Worm (Caenorhabditis elegans) whole organism, L3 larva: ENCODE data around the gene F01G12.18.

Experiments
- R02D3.7 ChIP-seq: fragments of 150-350 bp; optimal IDR thresholded peaks from 2 replicates; lab custom pipeline; 2014; ENCODE audit warnings: missing biosample characterization, missing genetic modification characterization
- ZK546.5 ChIP-seq: sonication (generic microtip); optimal IDR thresholded peaks from 2 replicates; lab custom pipeline; 2017; ENCODE audit warnings: missing biosample characterization, missing genetic modification characterization
- aly-2 ChIP-seq: fragments of 150-350 bp; optimal IDR thresholded peaks from 2 replicates; lab custom pipeline; 2014; ENCODE audit warnings: missing biosample characterization, missing genetic modification characterization
- ceh-16 ChIP-seq: sonication (generic microtip); optimal IDR thresholded peaks from 2 replicates; lab custom pipeline; 2017; ENCODE audit warnings: missing biosample characterization, missing genetic modification characterization
- ceh-28 ChIP-seq: fragments of 150-350 bp; optimal IDR thresholded peaks from 2 replicates; lab custom pipeline; 2014; ENCODE audit warnings: missing biosample characterization, missing genetic modification reagents, missing genetic modification characterization
- ceh-82 ChIP-seq: fragments of 150-350 bp; optimal IDR thresholded peaks from 2 replicates; lab custom pipeline; 2014; ENCODE audit warnings: missing biosample characterization, missing genetic modification characterization
- ceh-9 ChIP-seq: sonication (generic microtip); optimal IDR thresholded peaks from 2 replicates; lab custom pipeline; 2018; ENCODE audit warnings: missing biosample characterization, missing genetic modification characterization
- egl-27 ChIP-seq: sonication (generic microtip); optimal IDR thresholded peaks from 4 replicates; lab custom pipeline; 2017; ENCODE audit warnings: missing biosample characterization, missing genetic modification reagents, missing genetic modification characterization
- elt-1 ChIP-seq: fragments of 150-350 bp; optimal IDR thresholded peaks from 2 replicates; lab custom pipeline; 2014; ENCODE audit warnings: missing biosample characterization, missing genetic modification characterization
- elt-2 ChIP-seq: sonication (generic microtip); optimal IDR thresholded peaks from 2 replicates; lab custom pipeline; 2016; ENCODE audit warnings: missing genetic modification reagents, mild to moderate bottlenecking, missing genetic modification characterization, missing compliant biosample characterization
- elt-3 ChIP-seq, 3 experiments: fragments of 150-350 bp in 1 of 3; sonication (generic microtip) in 2 of 3; optimal IDR thresholded peaks; 2 replicates in 2 of 3; 4 replicates in 1 of 3; lab custom pipeline; 2014 to 2017; ENCODE audit warnings: missing biosample characterization in 3 of 3, missing genetic modification characterization in 3 of 3
- fkh-10 ChIP-seq: sonication (generic microtip); optimal IDR thresholded peaks from 2 replicates; lab custom pipeline; 2017; ENCODE audit warnings: missing biosample characterization, missing genetic modification reagents, missing genetic modification characterization
- fkh-2 ChIP-seq: fragments of 150-350 bp; optimal IDR thresholded peaks from 2 replicates; lab custom pipeline; 2014; ENCODE audit warnings: missing biosample characterization, missing genetic modification reagents, missing genetic modification characterization
- hmg-11 ChIP-seq: sonication (generic microtip); optimal IDR thresholded peaks from 2 replicates; lab custom pipeline; 2016; ENCODE audit warnings: missing genetic modification characterization, missing compliant biosample characterization
- jun-1 ChIP-seq: fragments of 150-350 bp; optimal IDR thresholded peaks from 2 replicates; lab custom pipeline; 2014; ENCODE audit warnings: missing biosample characterization, missing genetic modification reagents, missing genetic modification characterization
- lin-15B ChIP-seq: fragments of 150-350 bp; optimal IDR thresholded peaks from 2 replicates; lab custom pipeline; 2014; ENCODE audit warnings: missing biosample characterization, missing genetic modification characterization
- lin-39 ChIP-seq: fragments of 150-350 bp; optimal IDR thresholded peaks from 2 replicates; lab custom pipeline; 2018; ENCODE audit warnings: missing biosample characterization, missing genetic modification reagents, missing genetic modification characterization
- lsy-12 ChIP-seq: sonication (generic microtip); optimal IDR thresholded peaks from 2 replicates; lab custom pipeline; 2016; ENCODE audit warnings: mild to moderate bottlenecking, missing genetic modification characterization, missing compliant biosample characterization
- mdl-1 ChIP-seq: fragments of 150-350 bp; optimal IDR thresholded peaks from 2 replicates; lab custom pipeline; 2014; ENCODE audit warnings: missing biosample characterization, missing genetic modification characterization
- mml-1 ChIP-seq: fragments of 150-350 bp; sonication (generic microtip); optimal IDR thresholded peaks from 3 replicates; lab custom pipeline; 2014; ENCODE audit warnings: missing biosample characterization, missing genetic modification characterization
- nfya-1 ChIP-seq: sonication (generic microtip); optimal IDR thresholded peaks from 2 replicates; lab custom pipeline; 2017; ENCODE audit warnings: missing genetic modification characterization, mild to moderate bottlenecking, missing compliant biosample characterization, antibody characterized with exemption, moderate library complexity; ENCODE audit not compliant: insufficient read depth
- nhr-11 ChIP-seq: fragments of 150-350 bp; optimal IDR thresholded peaks from 2 replicates; lab custom pipeline; 2014; ENCODE audit warnings: missing biosample characterization, missing genetic modification characterization
- nhr-23 ChIP-seq: fragments of 150-350 bp; optimal IDR thresholded peaks from 2 replicates; lab custom pipeline; 2014; ENCODE audit warnings: missing biosample characterization, missing genetic modification reagents, missing genetic modification characterization
- nhr-237 ChIP-seq: fragments of 150-350 bp; optimal IDR thresholded peaks from 2 replicates; lab custom pipeline; 2014; ENCODE audit warnings: missing biosample characterization, missing genetic modification characterization
- nhr-25 ChIP-seq: sonication (generic microtip); optimal IDR thresholded peaks from 2 replicates; lab custom pipeline; 2017; ENCODE audit warnings: missing biosample characterization, missing genetic modification characterization
- nhr-28 ChIP-seq: fragments of 150-350 bp; optimal IDR thresholded peaks from 2 replicates; lab custom pipeline; 2014; ENCODE audit warnings: missing biosample characterization, missing genetic modification characterization
- nhr-67 ChIP-seq: fragments of 150-350 bp; optimal IDR thresholded peaks from 2 replicates; lab custom pipeline; 2014; ENCODE audit warnings: missing biosample characterization, missing genetic modification characterization
- nhr-76 ChIP-seq: fragments of 150-350 bp; sonication (generic microtip); optimal IDR thresholded peaks from 5 replicates; lab custom pipeline; 2014; ENCODE audit warnings: missing biosample characterization, missing genetic modification characterization
- nhr-77 ChIP-seq: fragments of 150-350 bp; optimal IDR thresholded peaks from 2 replicates; lab custom pipeline; 2014; ENCODE audit warnings: missing biosample characterization, missing genetic modification characterization
- pha-4 ChIP-seq: fragments of 150-350 bp; optimal IDR thresholded peaks from 2 replicates; lab custom pipeline; 2014; ENCODE audit warnings: missing biosample characterization, missing genetic modification reagents, missing genetic modification characterization
- pqm-1 ChIP-seq: fragments of 150-350 bp; optimal IDR thresholded peaks from 2 replicates; lab custom pipeline; 2017; ENCODE audit warnings: missing biosample characterization, missing genetic modification characterization, inconsistent platforms
- snpc-4 ChIP-seq: fragments of 150-350 bp; optimal IDR thresholded peaks from 2 replicates; lab custom pipeline; 2014; ENCODE audit warnings: missing biosample characterization, missing genetic modification characterization
- unc-39 ChIP-seq: sonication (generic microtip); optimal IDR thresholded peaks from 4 replicates; lab custom pipeline; 2017; ENCODE audit warnings: missing biosample characterization, missing genetic modification characterization
- unc-62 ChIP-seq: fragments of 150-350 bp; sonication (generic microtip); optimal IDR thresholded peaks from 4 replicates; lab custom pipeline; 2014; ENCODE audit warnings: missing biosample characterization, missing genetic modification reagents, missing genetic modification characterization
- zag-1 ChIP-seq: fragments of 150-350 bp; optimal IDR thresholded peaks from 2 replicates; lab custom pipeline; 2014; ENCODE audit warnings: missing biosample characterization, missing genetic modification characterization
- ztf-11 ChIP-seq: fragments of 150-350 bp; optimal IDR thresholded peaks from 2 replicates; lab custom pipeline; 2014; ENCODE audit warnings: missing biosample characterization, missing genetic modification characterization
- ztf-4 ChIP-seq: fragments of 150-350 bp; optimal IDR thresholded peaks from 2 replicates; lab custom pipeline; 2014; ENCODE audit warnings: missing biosample characterization, missing genetic modification characterization

Gene F01G12.18

DNA sequence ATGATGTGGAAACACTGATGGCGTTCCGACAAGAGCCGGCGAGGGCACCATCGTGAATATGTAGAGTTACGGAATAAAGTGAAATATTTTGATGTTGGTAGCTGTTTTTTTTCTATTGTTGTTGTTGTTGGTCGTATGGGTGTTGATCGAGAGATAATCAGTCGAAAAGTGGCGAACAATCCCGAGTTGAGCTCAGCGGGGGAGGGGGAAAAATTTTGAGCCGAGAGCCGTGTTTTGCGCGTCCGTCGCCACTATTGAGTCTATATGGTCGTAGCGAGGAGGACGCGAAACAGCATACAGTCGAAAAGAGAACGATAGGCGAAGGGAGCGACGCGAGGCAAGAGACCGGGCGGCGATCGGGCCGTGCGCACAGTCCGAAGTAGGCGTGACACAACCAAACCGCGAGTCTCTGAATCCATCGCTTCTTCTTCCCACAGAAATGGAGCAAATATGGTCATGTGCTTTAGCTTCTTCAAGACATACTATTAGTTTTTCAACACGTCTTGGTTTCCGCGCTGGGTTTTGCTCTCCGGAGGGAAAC lies 18.6 kb upstream of the F01G12.18 start, which contains the start of gene eat-17:
Gene eat-17, minus strand, starts transcription at position 51 of the 541 bp plus-strand sequence.
- TF ChIP-seq elt-1 (tag; lab: Kevin White, UChicago) (no peak), pha-4 (no peak), nhr-11 (tag; lab: Kevin White, UChicago) (no peak), ceh-82 (no peak), nhr-76 (tag; lab: Kevin White, UChicago) (no peak), R02D3.7 (tag; lab: Kevin White, UChicago) (no peak), fkh-2 (tag; lab: Kevin White, UChicago) (no peak), nhr-28 (tag; lab: Kevin White, UChicago) (no peak), hmg-11 (tag; lab: Kevin White, UChicago) (no peak), unc-39 (tag; lab: Kevin White, UChicago) (no peak), nhr-23 (no peak), egl-27 (tag; lab: Kevin White, UChicago) (no peak), nhr-77 (tag; lab: Kevin White, UChicago) (no peak), lin-15B (tag; lab: Kevin White, UChicago) (no peak)
- TF ChIP-seq, all 47 proteins: peak for 0

DNA sequence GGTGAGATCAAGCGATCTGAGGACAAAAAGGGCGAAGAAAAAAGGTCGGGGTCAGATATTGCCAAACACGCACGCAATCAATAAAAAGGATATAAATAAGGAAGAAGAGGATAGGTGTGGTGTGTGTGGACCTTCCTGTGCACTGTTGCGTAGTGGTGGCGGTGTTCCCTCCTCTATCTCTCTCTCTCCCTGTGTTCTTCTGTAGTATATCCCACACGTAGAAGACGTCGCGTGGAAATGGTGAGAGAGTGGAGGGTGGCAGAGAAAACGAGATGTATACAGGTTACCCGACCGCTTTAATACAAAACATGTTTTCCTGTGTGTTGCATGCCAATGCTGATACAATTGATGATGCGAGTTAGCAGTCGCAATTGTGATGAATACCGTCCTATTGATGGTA lies 16.3 kb upstream of the F01G12.18 start:
- peak; percentile 13 for TF ChIP-seq ceh-28
- no peak for TF ChIP-seq ztf-11
- no peak for TF ChIP-seq lsy-12
- TF ChIP-seq nhr-23, result peak; percentile 43
- peak; percentile 14 for TF ChIP-seq hmg-11 (tag; lab: Kevin White, UChicago)
- TF ChIP-seq nhr-67, result no peak
- peak; percentile 58 for TF ChIP-seq nhr-25 (tag; lab: Kevin White, UChicago)

DNA sequence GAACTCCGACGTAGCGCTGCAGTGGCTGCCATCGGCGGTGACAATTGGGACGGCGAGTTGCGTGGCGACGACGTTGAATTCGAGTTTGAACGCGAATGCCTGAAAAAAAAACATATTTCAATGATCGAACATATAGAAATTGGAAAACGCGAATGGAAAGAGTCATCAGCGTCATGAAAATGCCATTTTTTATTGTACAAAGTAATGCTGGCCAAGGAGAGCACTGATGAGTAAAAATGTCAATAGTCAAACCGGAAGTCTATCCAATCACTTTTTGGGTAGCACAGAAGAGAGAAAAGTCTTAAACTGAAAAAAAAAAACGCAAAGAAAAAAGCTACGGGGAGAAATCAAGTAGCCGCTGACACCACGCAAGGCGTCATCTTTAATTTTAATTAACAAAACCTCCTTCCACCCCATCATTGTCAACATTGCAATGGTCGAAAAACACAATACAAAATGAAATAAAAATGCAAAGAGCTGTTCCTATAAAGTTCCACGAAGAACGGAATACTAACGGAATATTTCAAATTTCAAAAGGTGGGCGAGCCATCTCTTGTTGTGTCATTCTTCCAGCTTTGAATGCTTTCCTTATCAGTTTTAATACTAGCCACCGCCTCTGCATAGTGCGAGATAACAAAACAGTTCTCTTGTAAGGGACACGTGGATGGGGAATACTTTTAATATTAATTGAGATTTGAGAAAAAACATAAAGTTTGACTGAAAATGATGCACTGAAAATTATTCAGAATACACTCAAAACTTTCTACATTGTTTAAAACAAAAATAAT lies 15.1 kb upstream of the F01G12.18 start:
- TF ChIP-seq pqm-1 (tag; lab: Kevin White, UChicago) (peak; percentile 27), jun-1 (tag; lab: Kevin White, UChicago) (no peak), elt-2 (tag; lab: Kevin White, UChicago) (peak; percentile 56)
- TF ChIP-seq, all 47 proteins: peak for 2

DNA sequence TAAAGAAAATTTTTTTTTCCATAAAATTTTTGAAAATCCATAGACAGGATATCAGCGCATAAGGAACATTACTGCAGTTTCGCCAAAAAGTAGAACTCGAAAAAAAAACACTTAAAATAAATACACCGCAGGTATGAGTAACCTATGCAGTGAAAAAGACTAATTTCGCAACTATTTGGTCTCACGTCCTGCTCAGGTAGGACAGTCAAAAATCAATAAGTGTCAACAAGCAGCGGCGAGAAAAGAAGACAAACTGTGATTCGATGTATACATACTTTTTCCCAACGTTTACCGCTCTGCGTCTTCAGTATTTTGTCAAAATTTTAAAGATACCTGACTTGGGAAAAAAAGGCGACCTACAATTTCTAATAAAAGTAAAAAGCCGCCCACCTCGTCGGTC lies 13.7 kb upstream of the F01G12.18 start:
- peak; percentile 83 for TF ChIP-seq pha-4
- no peak for TF ChIP-seq unc-62 (GFP tag; lab: Kevin White, UChicago)

DNA sequence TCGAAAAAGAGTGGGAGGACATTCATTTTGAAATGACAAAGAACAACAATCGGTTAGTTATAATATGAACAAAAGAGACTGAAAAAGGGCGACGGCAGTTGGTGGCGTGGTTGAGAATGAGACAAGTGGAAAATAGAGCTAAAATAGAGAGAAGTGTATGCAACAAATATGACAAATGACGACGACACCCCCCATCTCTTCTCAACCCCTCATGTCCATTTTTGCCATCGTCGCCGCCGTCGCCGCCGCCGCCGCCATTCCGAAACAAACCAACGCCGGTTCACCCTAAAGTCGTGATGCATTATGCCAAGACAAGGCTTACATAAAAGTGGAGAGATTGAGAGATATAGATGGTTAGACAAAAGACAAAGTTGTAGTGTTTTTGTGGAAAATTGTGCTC lies 10.9 kb upstream of the F01G12.18 start:
- peak; percentile 41 for TF ChIP-seq lin-39 (tag; lab: Kevin White, UChicago)
- TF ChIP-seq aly-2 (tag; lab: Kevin White, UChicago), result no peak
- no peak for TF ChIP-seq nhr-25 (tag; lab: Kevin White, UChicago)
- TF ChIP-seq zag-1, result no peak
- TF ChIP-seq, all 47 proteins: peak for 1

DNA sequence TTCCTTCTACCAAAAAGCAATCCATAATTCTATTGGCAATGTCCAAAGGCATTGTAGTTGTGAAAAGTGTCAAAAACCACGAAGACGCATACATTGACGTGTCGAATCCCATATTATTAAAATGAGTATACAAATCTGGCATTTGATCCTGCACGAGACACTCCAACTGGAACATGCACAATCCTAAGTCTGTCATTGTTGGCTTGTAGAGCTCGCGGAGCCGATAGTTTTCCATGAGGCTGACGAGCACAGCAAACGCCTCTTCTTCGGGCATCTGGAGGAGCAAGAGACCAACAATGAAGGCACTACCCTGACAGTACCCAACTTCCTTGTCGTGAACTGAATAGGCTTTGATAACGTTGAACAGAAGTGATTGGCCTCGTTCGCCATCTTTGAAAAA lies 8.4 kb upstream of the F01G12.18 start:
- no peak for TF ChIP-seq lin-39 (tag; lab: Kevin White, UChicago)
- no peak for TF ChIP-seq lin-15B (tag; lab: Kevin White, UChicago)
- no peak for TF ChIP-seq mdl-1
- TF ChIP-seq ztf-4, result no peak
- no peak for TF ChIP-seq nhr-237 (tag; lab: Kevin White, UChicago)
- TF ChIP-seq unc-39 (tag; lab: Kevin White, UChicago), result no peak
- no peak for TF ChIP-seq fkh-2 (tag; lab: Kevin White, UChicago)
- no peak for TF ChIP-seq nhr-11 (tag; lab: Kevin White, UChicago)
- no peak for TF ChIP-seq nhr-67

DNA sequence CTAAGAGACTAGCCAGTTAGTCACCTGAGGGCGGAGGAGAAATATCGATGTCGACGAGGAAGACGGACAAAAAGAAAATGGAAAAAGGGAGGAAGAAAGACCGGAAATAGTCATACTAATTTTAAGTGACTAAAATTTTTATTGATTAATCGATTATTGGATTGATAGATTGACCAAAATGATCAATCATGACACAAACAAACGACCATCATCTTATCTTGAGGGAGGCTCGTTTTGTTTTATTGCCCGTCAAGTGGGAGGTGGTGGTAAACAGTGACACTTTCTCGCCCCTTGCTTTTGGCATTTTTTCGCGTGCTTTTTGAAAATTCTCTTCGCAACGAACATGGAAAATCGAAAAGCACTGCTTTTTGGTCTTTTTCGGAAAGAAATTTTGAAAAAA lies 6.5 kb upstream of the F01G12.18 start:
- TF ChIP-seq fkh-10 (GFP tag; lab: Kevin White, UChicago) (no peak), snpc-4 (tag; lab: Kevin White, UChicago) (no peak), nhr-67 (no peak), nhr-77 (tag; lab: Kevin White, UChicago) (no peak), pha-4 (peak; percentile 60), unc-39 (tag; lab: Kevin White, UChicago) (no peak), unc-62 (GFP tag; lab: Kevin White, UChicago) (no peak), mml-1 (no peak), ZK546.5 (tag; lab: Kevin White, UChicago) (no peak), elt-1 (tag; lab: Kevin White, UChicago) (no peak), ztf-11 (no peak), pqm-1 (tag; lab: Kevin White, UChicago) (peak; percentile 38), zag-1 (no peak), elt-3 (tag; optimal IDR thresholded peaks at IDR 0.05; lab: Kevin White, UChicago) (no peak), R02D3.7 (tag; lab: Kevin White, UChicago) (no peak), nhr-76 (tag; lab: Kevin White, UChicago) (no peak), ceh-9 (tag; lab: Kevin White, UChicago) (no peak), ceh-16 (no peak), lsy-12 (no peak), ceh-28 (peak; percentile 70), aly-2 (tag; lab: Kevin White, UChicago) (no peak), nhr-28 (tag; lab: Kevin White, UChicago) (no peak), nfya-1 (no peak), mdl-1 (no peak)
